Worm (Caenorhabditis elegans) whole organism, early embryonic: Measurements from ENCODE around the gene C03C10.5.

Experiments used
- F13C5.2 ChIP-seq: sonication (generic microtip); optimal IDR thresholded peaks from 2 replicates; lab custom pipeline; 2017; ENCODE audit warnings: mild to moderate bottlenecking, missing genetic modification characterization, inconsistent platforms, missing compliant biosample characterization
- aly-1 ChIP-seq: sonication (generic microtip); optimal IDR thresholded peaks from 2 replicates; lab custom pipeline; 2016; ENCODE audit warnings: missing genetic modification characterization, missing compliant biosample characterization
- ama-1 ChIP-seq: fragments of 150-350 bp; optimal IDR thresholded peaks from 2 replicates; lab custom pipeline; 2014
- ceh-13 ChIP-seq: fragments of 200-800 bp; sonication (Bioruptor generic); optimal IDR thresholded peaks from 2 replicates; lab custom pipeline; 2018; ENCODE audit warnings: mild to moderate bottlenecking, missing genetic modification characterization, missing compliant biosample characterization
- ceh-36 ChIP-seq: sonication (generic microtip); optimal IDR thresholded peaks from 2 replicates; lab custom pipeline; 2016; ENCODE audit warnings: missing genetic modification characterization, inconsistent platforms, missing compliant biosample characterization
- ets-7 ChIP-seq: sonication (generic microtip); optimal IDR thresholded peaks from 2 replicates; lab custom pipeline; 2016; ENCODE audit warnings: missing genotype, missing genetic modification characterization, missing compliant biosample characterization
- flt-1 ChIP-seq: fragments of 200-800 bp; sonication (Bioruptor generic); IDR thresholded peaks from 2 replicates; pipeline ENCODE4 v1.3.6; 2022; ENCODE audit warnings: missing genetic modification characterization, missing compliant biosample characterization
- hmbx-1 ChIP-seq: sonication (generic microtip); optimal IDR thresholded peaks from 2 replicates; lab custom pipeline; 2016; ENCODE audit warnings: mild to moderate bottlenecking, missing genetic modification characterization, missing compliant biosample characterization
- hmg-4 ChIP-seq: fragments of 200-800 bp; sonication (Bioruptor generic); optimal IDR thresholded peaks from 2 replicates; lab custom pipeline; 2018; ENCODE audit warnings: mild to moderate bottlenecking, missing genetic modification characterization, missing compliant biosample characterization
- scrt-1 ChIP-seq: fragments of 200-800 bp; sonication (Bioruptor generic); IDR thresholded peaks from 2 replicates; pipeline ENCODE4 v1.3.6; 2022; ENCODE audit warnings: missing genetic modification characterization, missing compliant biosample characterization
- sea-1 ChIP-seq: fragments of 200-800 bp; sonication (Bioruptor generic); conservative IDR thresholded peaks from 2 replicates; pipeline ENCODE4 v1.3.6; 2022; ENCODE audit warnings: missing genetic modification characterization, missing compliant biosample characterization
- tbx-11 ChIP-seq: fragments of 200-800 bp; sonication (Bioruptor generic); IDR thresholded peaks from 2 replicates; pipeline ENCODE4 v1.3.6; 2022; ENCODE audit warnings: missing genetic modification characterization, missing compliant biosample characterization
- tbx-37 ChIP-seq: fragments of 200-800 bp; sonication (Bioruptor generic); conservative IDR thresholded peaks from 2 replicates; pipeline ENCODE4 v1.3.6; 2022; ENCODE audit warnings: missing genetic modification reagents, missing genetic modification characterization, missing compliant biosample characterization

DNA sequence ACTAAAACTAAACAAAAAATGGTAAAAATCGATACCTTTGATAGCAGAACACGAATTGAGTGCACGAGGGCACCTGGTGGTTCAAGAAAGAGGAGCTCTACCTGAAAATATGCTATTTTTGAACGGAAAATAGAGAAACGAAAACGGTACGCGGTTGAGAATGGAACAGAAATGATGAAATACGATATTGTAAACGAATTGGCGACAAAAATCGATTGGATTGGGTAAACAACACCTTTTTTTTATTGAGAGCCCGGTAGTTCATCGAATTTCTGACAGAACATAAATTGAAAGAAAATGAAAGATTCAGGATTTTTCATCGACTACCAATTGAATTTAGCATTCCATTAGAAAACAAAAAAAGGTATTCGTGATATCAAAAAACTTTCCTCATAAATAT, 5.4 kb downstream of the C03C10.5 start, which contains the start of gene kin-19:
- TF ChIP-seq F13C5.2 (tag; lab: Kevin White, UChicago) = no peak
- no peak for TF ChIP-seq ets-7
- no peak for TF ChIP-seq ama-1 (lab: Kevin White, UChicago)
- no peak for TF ChIP-seq tbx-37 (GFP tag; lab: Robert Waterston, UW)
- TF ChIP-seq flt-1 (GFP tag; lab: Robert Waterston, UW) = no peak
- no peak for TF ChIP-seq tbx-11 (GFP tag; lab: Robert Waterston, UW)
- no peak for TF ChIP-seq ceh-36 (tag; lab: Kevin White, UChicago)
- no peak for TF ChIP-seq aly-1
- TF ChIP-seq scrt-1 (GFP tag; lab: Robert Waterston, UW) = no peak
- no peak for TF ChIP-seq hmbx-1 (tag; lab: Kevin White, UChicago)
- no peak for TF ChIP-seq hmg-4
- no peak for TF ChIP-seq sea-1 (GFP tag; lab: Robert Waterston, UW)
- TF ChIP-seq ceh-13 = no peak
